Fruit fly (Drosophila melanogaster) whole organism, prepupa: ENCODE data around the gene CG4497.

Experiments
- Blimp-1 ChIP-seq: fragments of 200-800 bp; sonication (Bioruptor generic); optimal IDR thresholded peaks from 3 replicates; lab custom pipeline; 2017; ENCODE audit warnings: missing biosample characterization, missing genetic modification characterization, mild to moderate bottlenecking, moderate library complexity, missing genetic modification reagents
- CG10631 ChIP-seq: fragments of 200-800 bp; sonication (Bioruptor generic); optimal IDR thresholded peaks from 2 replicates; lab custom pipeline; 2016; ENCODE audit warnings: missing biosample characterization, missing genetic modification characterization
- CG10669 ChIP-seq: fragments of 200-800 bp; sonication (Bioruptor generic); optimal IDR thresholded peaks from 3 replicates; lab custom pipeline; 2018; ENCODE audit warnings: missing biosample characterization, mild to moderate bottlenecking, missing genetic modification characterization, moderate library complexity
- CG11294 ChIP-seq: fragments of 200-800 bp; sonication (Bioruptor generic); IDR thresholded peaks from 2 replicates; pipeline ENCODE4 v1.3.6; 2022; ENCODE audit warnings: missing biosample characterization, missing genetic modification characterization
- CG11762 ChIP-seq: fragments of 200-800 bp; sonication (Bioruptor generic); optimal IDR thresholded peaks from 3 replicates; lab custom pipeline; 2016; ENCODE audit warnings: missing biosample characterization, missing genetic modification characterization; ENCODE audit not compliant: insufficient read depth
- CG11902 ChIP-seq: fragments of 200-800 bp; sonication (Bioruptor generic); optimal IDR thresholded peaks from 3 replicates; lab custom pipeline; 2016; ENCODE audit warnings: missing biosample characterization, missing genetic modification characterization
- CG15336 ChIP-seq: fragments of 200-800 bp; sonication (Bioruptor generic); IDR thresholded peaks from 2 replicates; pipeline ENCODE4 v1.3.6; 2022; ENCODE audit warnings: missing biosample characterization, missing genetic modification characterization
- CG1621 ChIP-seq: fragments of 200-800 bp; sonication (Bioruptor generic); optimal IDR thresholded peaks from 3 replicates; lab custom pipeline; 2018; ENCODE audit warnings: missing biosample characterization, mild to moderate bottlenecking, missing genetic modification characterization
- CG16779 ChIP-seq: fragments of 200-800 bp; sonication (Bioruptor generic); optimal IDR thresholded peaks from 3 replicates; lab custom pipeline; 2017; ENCODE audit warnings: missing biosample characterization, mild to moderate bottlenecking, missing genetic modification characterization
- CG3032 ChIP-seq: fragments of 200-800 bp; optimal IDR thresholded peaks from 2 replicates; lab custom pipeline; 2019; ENCODE audit warnings: missing biosample characterization, mild to moderate bottlenecking, missing genetic modification characterization, moderate library complexity
- CG31627 ChIP-seq: fragments of 200-800 bp; sonication (Bioruptor generic); optimal IDR thresholded peaks from 3 replicates; lab custom pipeline; 2016; ENCODE audit warnings: missing biosample characterization, missing genetic modification characterization
- CG34406 ChIP-seq: fragments of 200-800 bp; sonication (Bioruptor generic); optimal IDR thresholded peaks from 3 replicates; lab custom pipeline; 2016; ENCODE audit warnings: missing biosample characterization, missing genetic modification characterization
- CG3919 ChIP-seq: fragments of 200-800 bp; sonication (Bioruptor generic); optimal IDR thresholded peaks from 3 replicates; lab custom pipeline; 2016; ENCODE audit warnings: missing biosample characterization, missing genetic modification characterization
- CG4318 ChIP-seq: fragments of 200-800 bp; sonication (Bioruptor generic); optimal IDR thresholded peaks from 3 replicates; lab custom pipeline; 2017; ENCODE audit warnings: missing biosample characterization, mild to moderate bottlenecking, missing genetic modification characterization
- CG6163 ChIP-seq: fragments of 200-800 bp; sonication (Bioruptor generic); IDR thresholded peaks from 3 replicates; pipeline ENCODE4 v1.3.6; 2022; ENCODE audit warnings: missing biosample characterization, missing genetic modification characterization
- CG6276 ChIP-seq: fragments of 200-800 bp; sonication (Bioruptor generic); optimal IDR thresholded peaks from 2 replicates; lab custom pipeline; 2017; ENCODE audit warnings: missing biosample characterization, mild to moderate bottlenecking, missing genetic modification characterization
- CG6792 ChIP-seq: fragments of 200-800 bp; sonication (Bioruptor generic); optimal IDR thresholded peaks from 3 replicates; lab custom pipeline; 2016; ENCODE audit warnings: missing biosample characterization, missing genetic modification characterization
- CG6808 ChIP-seq: fragments of 200-800 bp; sonication (Bioruptor generic); optimal IDR thresholded peaks from 3 replicates; lab custom pipeline; 2017; ENCODE audit warnings: missing biosample characterization, missing genetic modification characterization, mild to moderate bottlenecking, moderate library complexity, missing genetic modification reagents
- CG6854 ChIP-seq: fragments of 200-800 bp; sonication (Bioruptor generic); optimal IDR thresholded peaks from 2 replicates; lab custom pipeline; 2017; ENCODE audit warnings: missing biosample characterization, mild to moderate bottlenecking, missing genetic modification characterization
- CG7368 ChIP-seq: fragments of 200-800 bp; sonication (Bioruptor generic); optimal IDR thresholded peaks from 3 replicates; lab custom pipeline; 2016; ENCODE audit warnings: missing biosample characterization, missing genetic modification characterization
- CG8119 ChIP-seq: fragments of 200-800 bp; sonication (Bioruptor generic); IDR thresholded peaks from 3 replicates; pipeline ENCODE4 v1.3.6; 2022; ENCODE audit warnings: missing biosample characterization, missing genetic modification characterization
- CG8319 ChIP-seq: fragments of 200-800 bp; sonication (Bioruptor generic); optimal IDR thresholded peaks from 3 replicates; lab custom pipeline; 2016; ENCODE audit warnings: missing biosample characterization, missing genetic modification characterization
- CG8632 ChIP-seq: fragments of 200-800 bp; sonication (Bioruptor generic); optimal IDR thresholded peaks from 3 replicates; lab custom pipeline; 2016; ENCODE audit warnings: missing biosample characterization, missing genetic modification characterization
- CG9139 ChIP-seq: fragments of 200-800 bp; sonication (Bioruptor generic); optimal IDR thresholded peaks from 3 replicates; lab custom pipeline; 2017; ENCODE audit warnings: missing biosample characterization, mild to moderate bottlenecking, missing genetic modification characterization
- Eip75B ChIP-seq: fragments of 200-800 bp; sonication (Bioruptor generic); optimal IDR thresholded peaks from 3 replicates; lab custom pipeline; 2016; ENCODE audit warnings: missing biosample characterization, missing genetic modification characterization
- Eip78C ChIP-seq: fragments of 200-800 bp; sonication (Bioruptor generic); peaks from one replicate; lab custom pipeline; 2016; ENCODE audit warnings: missing biosample characterization, missing genetic modification characterization
- Ets21C ChIP-seq: fragments of 200-800 bp; sonication (Bioruptor generic); optimal IDR thresholded peaks from 3 replicates; lab custom pipeline; 2016; ENCODE audit warnings: missing biosample characterization, missing genetic modification characterization
- Ets96B ChIP-seq: fragments of 200-800 bp; optimal IDR thresholded peaks from 2 replicates; lab custom pipeline; 2019; ENCODE audit warnings: missing biosample characterization, mild to moderate bottlenecking, missing genetic modification characterization, moderate library complexity
- Gug ChIP-seq: fragments of 200-800 bp; sonication (Bioruptor generic); IDR thresholded peaks from 2 replicates; pipeline ENCODE4 v1.3.6; 2022; ENCODE audit warnings: missing biosample characterization, missing genetic modification characterization
- Hr38 ChIP-seq: sonication (Bioruptor generic); optimal IDR thresholded peaks from 2 replicates; lab custom pipeline; 2016; ENCODE audit warnings: missing biosample characterization, missing genetic modification characterization
- Hr39 ChIP-seq: fragments of 200-800 bp; sonication (Bioruptor generic); optimal IDR thresholded peaks from 2 replicates; lab custom pipeline; 2016; ENCODE audit warnings: missing biosample characterization, missing genetic modification characterization
- Hr4 ChIP-seq: fragments of 200-800 bp; sonication (Bioruptor generic); optimal IDR thresholded peaks from 3 replicates; lab custom pipeline; 2016; ENCODE audit warnings: missing biosample characterization, missing genetic modification characterization
- Met ChIP-seq: fragments of 200-800 bp; sonication (Bioruptor generic); optimal IDR thresholded peaks from 3 replicates; lab custom pipeline; 2016; ENCODE audit warnings: missing biosample characterization, missing genetic modification characterization
- Sox102F ChIP-seq: fragments of 200-800 bp; sonication (Bioruptor generic); optimal IDR thresholded peaks from 2 replicates; lab custom pipeline; 2016; ENCODE audit warnings: missing biosample characterization, mild to moderate bottlenecking, missing genetic modification characterization
- Sox14 ChIP-seq: fragments of 200-800 bp; sonication (Bioruptor generic); optimal IDR thresholded peaks from 3 replicates; lab custom pipeline; 2016; ENCODE audit warnings: missing biosample characterization, missing genetic modification characterization
- Sox15 ChIP-seq: fragments of 200-800 bp; sonication (Bioruptor generic); optimal IDR thresholded peaks from 3 replicates; lab custom pipeline; 2016; ENCODE audit warnings: missing biosample characterization, missing genetic modification characterization
- achi ChIP-seq: fragments of 200-800 bp; sonication (Bioruptor generic); optimal IDR thresholded peaks from 3 replicates; lab custom pipeline; 2016; ENCODE audit warnings: missing biosample characterization, missing genetic modification characterization
- acj6 ChIP-seq: fragments of 200-800 bp; sonication (Bioruptor generic); optimal IDR thresholded peaks from 3 replicates; lab custom pipeline; 2016; ENCODE audit warnings: missing biosample characterization, missing genetic modification characterization
- dac ChIP-seq: fragments of 200-800 bp; sonication (Bioruptor generic); optimal IDR thresholded peaks from 2 replicates; lab custom pipeline; 2017; ENCODE audit warnings: missing biosample characterization, mild to moderate bottlenecking, missing genetic modification characterization
- dsx ChIP-seq: fragments of 200-800 bp; optimal IDR thresholded peaks from 3 replicates; lab custom pipeline; 2019; ENCODE audit warnings: missing biosample characterization, mild to moderate bottlenecking, missing genetic modification characterization, moderate library complexity; ENCODE audit not compliant: poor library complexity, severe bottlenecking
- eg ChIP-seq: fragments of 200-800 bp; sonication (Bioruptor generic); IDR thresholded peaks from 3 replicates; pipeline ENCODE4 v1.3.6; 2022; ENCODE audit warnings: missing biosample characterization, missing genetic modification characterization
- fd85E ChIP-seq: fragments of 200-800 bp; sonication (Bioruptor generic); optimal IDR thresholded peaks from 3 replicates; lab custom pipeline; 2016; ENCODE audit warnings: missing biosample characterization, missing genetic modification characterization
- net ChIP-seq: fragments of 200-800 bp; sonication (Bioruptor generic); optimal IDR thresholded peaks from 3 replicates; lab custom pipeline; 2016; ENCODE audit warnings: missing biosample characterization, missing genetic modification characterization
- pdm3 ChIP-seq: fragments of 200-800 bp; sonication (Bioruptor generic); optimal IDR thresholded peaks from 3 replicates; lab custom pipeline; 2016; ENCODE audit warnings: missing biosample characterization, missing genetic modification characterization
- salr ChIP-seq, 2 experiments: fragments of 200-800 bp; sonication (Bioruptor generic); optimal IDR thresholded peaks; 3 replicates each; lab custom pipeline; 2016 to 2018; ENCODE audit warnings: missing biosample characterization in 2 of 2, missing genetic modification characterization in 2 of 2, mild to moderate bottlenecking in 1 of 2
- vri ChIP-seq: fragments of 200-800 bp; sonication (Bioruptor generic); optimal IDR thresholded peaks from 3 replicates; lab custom pipeline; 2016; ENCODE audit warnings: missing biosample characterization, mild to moderate bottlenecking, missing genetic modification characterization

Gene CG4497

dm6 chr2L:7148086-7148485 is 46.3 kb downstream of the CG4497 start (continued):
- TF ChIP-seq vri (GFP tag; lab: Kevin White, UChicago) (no peak), Hr39 (GFP tag; lab: Kevin White, UChicago) (peak; percentile 61), net (GFP tag; lab: Kevin White, UChicago) (peak; percentile 58), Ets96B (peak; percentile 35), Eip78C (peak; percentile 77), pdm3 (peak; percentile 63), CG6854 (no peak), CG15336 (GFP tag; lab: Robert Waterston, UW) (peak; percentile 72)
- TF ChIP-seq, all 60 proteins: peak for 45

dm6 chr2L:7147212-7147611 is 47.2 kb downstream of the CG4497 start:
- no peak for TF ChIP-seq CG6792 (GFP tag; lab: Kevin White, UChicago)
- no peak for TF ChIP-seq dsx (GFP tag; lab: Kevin White, UChicago)
- no peak for TF ChIP-seq CG3032 (tag; lab: Kevin White, UChicago)
- no peak for TF ChIP-seq CG8319 (GFP tag; lab: Kevin White, UChicago)
- TF ChIP-seq CG11294 (GFP tag; lab: Robert Waterston, UW): no peak
- TF ChIP-seq Blimp-1 (GFP tag; lab: Kevin White, UChicago): no peak
- no peak for TF ChIP-seq Ets21C (GFP tag; lab: Kevin White, UChicago)
- no peak for TF ChIP-seq dac (GFP tag; lab: Kevin White, UChicago)
- TF ChIP-seq CG31627 (GFP tag; lab: Kevin White, UChicago): no peak

- peak; percentile 13 to 86 for TF ChIP-seq salr (GFP tag; optimal IDR thresholded peaks at IDR 0.05; lab: Kevin White, UChicago)
- TF ChIP-seq vri (GFP tag; lab: Kevin White, UChicago): peak; percentile 14
- peak; percentile 72 for TF ChIP-seq Gug (GFP tag; lab: Robert Waterston, UW)
- TF ChIP-seq dsx (GFP tag; lab: Kevin White, UChicago): peak; percentile 50
- TF ChIP-seq CG8119: peak; percentile 86
- peak; percentile 69 for TF ChIP-seq pdm3
- peak; percentile 31 for TF ChIP-seq Sox102F (GFP tag; lab: Kevin White, UChicago)
- TF ChIP-seq achi (GFP tag; lab: Kevin White, UChicago): peak; percentile 71
- TF ChIP-seq Ets21C (GFP tag; lab: Kevin White, UChicago): no peak
- TF ChIP-seq Sox15 (GFP tag; lab: Kevin White, UChicago): peak; percentile 25
- TF ChIP-seq CG11762 (GFP tag; lab: Kevin White, UChicago): peak; percentile 52
- TF ChIP-seq CG1621 (tag; lab: Kevin White, UChicago): peak; percentile 59
- TF ChIP-seq CG3919 (GFP tag; lab: Kevin White, UChicago): peak; percentile 60
- TF ChIP-seq Hr39 (GFP tag; lab: Kevin White, UChicago): peak; percentile 35
- no peak for TF ChIP-seq CG11902 (GFP tag; lab: Kevin White, UChicago)
- no peak for TF ChIP-seq fd85E (GFP tag; lab: Kevin White, UChicago)
- no peak for TF ChIP-seq Hr38 (GFP tag; lab: Kevin White, UChicago)
- no peak for TF ChIP-seq CG8319 (GFP tag; lab: Kevin White, UChicago)
- no peak for TF ChIP-seq CG6854
- peak; percentile 22 for TF ChIP-seq Met (GFP tag; lab: Kevin White, UChicago)
- TF ChIP-seq CG4318 (GFP tag; lab: Kevin White, UChicago): peak; percentile 69
- peak; percentile 57 for TF ChIP-seq CG6808 (GFP tag; lab: Kevin White, UChicago)
- TF ChIP-seq CG10631 (GFP tag; lab: Kevin White, UChicago): peak; percentile 79
- peak; percentile 54 for TF ChIP-seq CG10669 (GFP tag; lab: Kevin White, UChicago)
- peak; percentile 29 for TF ChIP-seq CG9139 (GFP tag; lab: Kevin White, UChicago)
- TF ChIP-seq Sox14 (GFP tag; lab: Kevin White, UChicago): peak; percentile 68
- no peak for TF ChIP-seq CG7368 (GFP tag; lab: Kevin White, UChicago)
- TF ChIP-seq CG6792 (GFP tag; lab: Kevin White, UChicago): peak; percentile 35
- TF ChIP-seq Blimp-1 (GFP tag; lab: Kevin White, UChicago): no peak
- peak; percentile 72 for TF ChIP-seq CG6276 (GFP tag; lab: Kevin White, UChicago)
- peak; percentile 76 for TF ChIP-seq Hr4 (GFP tag; lab: Kevin White, UChicago)
- TF ChIP-seq CG34406 (GFP tag; lab: Kevin White, UChicago): peak; percentile 32
- TF ChIP-seq acj6 (GFP tag; lab: Kevin White, UChicago): peak; percentile 43
- TF ChIP-seq Eip75B (GFP tag; lab: Kevin White, UChicago): peak; percentile 66
- peak; percentile 44 for TF ChIP-seq CG16779 (tag; lab: Kevin White, UChicago)
- TF ChIP-seq eg (GFP tag; lab: Robert Waterston, UW): peak; percentile 86
- TF ChIP-seq CG8632 (GFP tag; lab: Kevin White, UChicago): peak; percentile 29
- peak; percentile 70 for TF ChIP-seq CG11294 (GFP tag; lab: Robert Waterston, UW)
- peak; percentile 79 for TF ChIP-seq CG6163
Observed at dm6 chr2L:7145881-7146280, 48.5 kb downstream of the CG4497 start.
